Fruit fly (Drosophila melanogaster) whole organism, pupa: ENCODE data around the gene Gk2.

Experiments
- CG12605 ChIP-seq: fragments of 200-800 bp; sonication (Bioruptor generic); IDR thresholded peaks from 2 replicates; pipeline ENCODE4 v1.3.6; 2022; ENCODE audit warnings: missing biosample characterization, missing genetic modification characterization
- CG34367 ChIP-seq: fragments of 200-800 bp; sonication (Bioruptor generic); optimal IDR thresholded peaks from 2 replicates; lab custom pipeline; 2018; ENCODE audit warnings: missing biosample characterization, mild to moderate bottlenecking, missing genetic modification characterization
- CG9948 ChIP-seq: fragments of 200-800 bp; sonication (Bioruptor generic); optimal IDR thresholded peaks from 2 replicates; lab custom pipeline; 2018; ENCODE audit warnings: missing biosample characterization, mild to moderate bottlenecking, missing genetic modification characterization, moderate library complexity
- Ets98B ChIP-seq: fragments of 200-800 bp; sonication (Bioruptor generic); IDR thresholded peaks from 2 replicates; pipeline ENCODE4 v1.3.6; 2022; ENCODE audit warnings: missing biosample characterization, missing genetic modification characterization
- gl ChIP-seq: fragments of 200-800 bp; sonication (Bioruptor generic); optimal IDR thresholded peaks from 2 replicates; lab custom pipeline; 2018; ENCODE audit warnings: missing biosample characterization, mild to moderate bottlenecking, missing genetic modification characterization

DNA sequence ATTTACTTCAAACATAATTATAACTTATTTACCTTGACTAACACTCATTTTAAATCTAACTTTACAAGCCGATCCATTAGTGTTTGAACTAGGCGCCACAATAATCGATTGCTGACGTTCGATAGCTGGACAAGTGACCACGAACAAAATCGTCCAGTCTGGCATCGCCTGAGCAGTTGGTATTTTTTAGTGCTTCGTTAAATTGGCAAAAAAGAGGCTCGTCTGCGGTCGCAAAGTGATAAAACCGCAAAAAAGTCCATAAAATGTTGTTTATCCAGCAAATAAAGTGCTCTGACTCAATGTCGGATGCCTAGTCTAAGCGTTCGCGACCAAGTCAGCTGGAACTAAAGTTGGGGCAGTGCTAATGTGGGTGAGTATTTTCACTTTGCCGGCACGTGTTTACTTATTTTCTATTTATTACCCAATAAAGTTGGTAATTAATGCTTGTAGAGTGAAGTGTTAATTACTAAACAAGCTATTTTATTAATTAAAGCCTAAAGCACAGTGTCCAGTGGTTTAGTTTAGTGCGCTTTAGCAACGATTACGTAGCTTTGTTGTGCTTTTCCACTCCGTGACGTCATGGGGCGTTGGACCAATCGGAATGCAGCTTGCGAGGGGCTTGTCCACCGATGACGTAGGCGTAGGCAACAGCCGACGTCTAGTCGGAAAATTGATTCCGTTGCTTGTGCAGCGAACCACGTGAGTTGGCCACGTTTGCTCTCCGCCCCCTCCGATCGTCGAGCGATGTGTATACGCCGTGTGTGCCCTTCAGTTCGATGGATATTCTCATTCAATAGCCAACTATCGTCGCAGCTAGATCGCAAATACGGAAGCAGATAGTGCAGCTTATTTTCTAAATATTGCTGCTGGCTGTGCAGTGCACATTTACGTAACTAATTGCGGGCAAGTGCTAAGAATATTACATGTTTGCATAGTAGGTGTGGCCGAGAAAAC, at the start of gene Gk2:
- TF ChIP-seq CG34367 = no peak
- no peak for TF ChIP-seq gl (tag; lab: Kevin White, UChicago)
- no peak for TF ChIP-seq CG12605 (GFP tag; lab: Robert Waterston, UW)
- no peak for TF ChIP-seq CG9948
- no peak for TF ChIP-seq Ets98B (GFP tag; lab: Robert Waterston, UW)
